Fruit fly (Drosophila melanogaster) whole organism, prepupa: ENCODE measurements around the gene CG12446.

Experiments
- Blimp-1 ChIP-seq: fragments of 200-800 bp; sonication (Bioruptor generic); optimal IDR thresholded peaks from 3 replicates; lab custom pipeline; 2017; ENCODE audit warnings: missing biosample characterization, missing genetic modification characterization, mild to moderate bottlenecking, moderate library complexity, missing genetic modification reagents
- CG10631 ChIP-seq: fragments of 200-800 bp; sonication (Bioruptor generic); optimal IDR thresholded peaks from 2 replicates; lab custom pipeline; 2016; ENCODE audit warnings: missing biosample characterization, missing genetic modification characterization
- CG10669 ChIP-seq: fragments of 200-800 bp; sonication (Bioruptor generic); optimal IDR thresholded peaks from 3 replicates; lab custom pipeline; 2018; ENCODE audit warnings: missing biosample characterization, mild to moderate bottlenecking, missing genetic modification characterization, moderate library complexity
- CG11294 ChIP-seq: fragments of 200-800 bp; sonication (Bioruptor generic); IDR thresholded peaks from 2 replicates; pipeline ENCODE4 v1.3.6; 2022; ENCODE audit warnings: missing biosample characterization, missing genetic modification characterization
- CG11902 ChIP-seq: fragments of 200-800 bp; sonication (Bioruptor generic); optimal IDR thresholded peaks from 3 replicates; lab custom pipeline; 2016; ENCODE audit warnings: missing biosample characterization, missing genetic modification characterization
- CG16779 ChIP-seq: fragments of 200-800 bp; sonication (Bioruptor generic); optimal IDR thresholded peaks from 3 replicates; lab custom pipeline; 2017; ENCODE audit warnings: missing biosample characterization, mild to moderate bottlenecking, missing genetic modification characterization
- CG3032 ChIP-seq: fragments of 200-800 bp; optimal IDR thresholded peaks from 2 replicates; lab custom pipeline; 2019; ENCODE audit warnings: missing biosample characterization, mild to moderate bottlenecking, missing genetic modification characterization, moderate library complexity
- CG31627 ChIP-seq: fragments of 200-800 bp; sonication (Bioruptor generic); optimal IDR thresholded peaks from 3 replicates; lab custom pipeline; 2016; ENCODE audit warnings: missing biosample characterization, missing genetic modification characterization
- CG34406 ChIP-seq: fragments of 200-800 bp; sonication (Bioruptor generic); optimal IDR thresholded peaks from 3 replicates; lab custom pipeline; 2016; ENCODE audit warnings: missing biosample characterization, missing genetic modification characterization
- CG3919 ChIP-seq: fragments of 200-800 bp; sonication (Bioruptor generic); optimal IDR thresholded peaks from 3 replicates; lab custom pipeline; 2016; ENCODE audit warnings: missing biosample characterization, missing genetic modification characterization
- CG4318 ChIP-seq: fragments of 200-800 bp; sonication (Bioruptor generic); optimal IDR thresholded peaks from 3 replicates; lab custom pipeline; 2017; ENCODE audit warnings: missing biosample characterization, mild to moderate bottlenecking, missing genetic modification characterization
- CG6163 ChIP-seq: fragments of 200-800 bp; sonication (Bioruptor generic); IDR thresholded peaks from 3 replicates; pipeline ENCODE4 v1.3.6; 2022; ENCODE audit warnings: missing biosample characterization, missing genetic modification characterization
- CG6276 ChIP-seq: fragments of 200-800 bp; sonication (Bioruptor generic); optimal IDR thresholded peaks from 2 replicates; lab custom pipeline; 2017; ENCODE audit warnings: missing biosample characterization, mild to moderate bottlenecking, missing genetic modification characterization
- CG6792 ChIP-seq: fragments of 200-800 bp; sonication (Bioruptor generic); optimal IDR thresholded peaks from 3 replicates; lab custom pipeline; 2016; ENCODE audit warnings: missing biosample characterization, missing genetic modification characterization
- CG6808 ChIP-seq: fragments of 200-800 bp; sonication (Bioruptor generic); optimal IDR thresholded peaks from 3 replicates; lab custom pipeline; 2017; ENCODE audit warnings: missing biosample characterization, missing genetic modification characterization, mild to moderate bottlenecking, moderate library complexity, missing genetic modification reagents
- CG6854 ChIP-seq: fragments of 200-800 bp; sonication (Bioruptor generic); optimal IDR thresholded peaks from 2 replicates; lab custom pipeline; 2017; ENCODE audit warnings: missing biosample characterization, mild to moderate bottlenecking, missing genetic modification characterization
- CG7368 ChIP-seq: fragments of 200-800 bp; sonication (Bioruptor generic); optimal IDR thresholded peaks from 3 replicates; lab custom pipeline; 2016; ENCODE audit warnings: missing biosample characterization, missing genetic modification characterization
- CG8319 ChIP-seq: fragments of 200-800 bp; sonication (Bioruptor generic); optimal IDR thresholded peaks from 3 replicates; lab custom pipeline; 2016; ENCODE audit warnings: missing biosample characterization, missing genetic modification characterization
- CG8632 ChIP-seq: fragments of 200-800 bp; sonication (Bioruptor generic); optimal IDR thresholded peaks from 3 replicates; lab custom pipeline; 2016; ENCODE audit warnings: missing biosample characterization, missing genetic modification characterization
- CG9139 ChIP-seq: fragments of 200-800 bp; sonication (Bioruptor generic); optimal IDR thresholded peaks from 3 replicates; lab custom pipeline; 2017; ENCODE audit warnings: missing biosample characterization, mild to moderate bottlenecking, missing genetic modification characterization
- Eip75B ChIP-seq: fragments of 200-800 bp; sonication (Bioruptor generic); optimal IDR thresholded peaks from 3 replicates; lab custom pipeline; 2016; ENCODE audit warnings: missing biosample characterization, missing genetic modification characterization
- Eip78C ChIP-seq: fragments of 200-800 bp; sonication (Bioruptor generic); peaks from one replicate; lab custom pipeline; 2016; ENCODE audit warnings: missing biosample characterization, missing genetic modification characterization
- Eip93F ChIP-seq: fragments of 200-800 bp; sonication (Bioruptor generic); optimal IDR thresholded peaks from 2 replicates; lab custom pipeline; 2016; ENCODE audit warnings: missing biosample characterization, mild to moderate bottlenecking, missing genetic modification characterization
- Ets21C ChIP-seq: fragments of 200-800 bp; sonication (Bioruptor generic); optimal IDR thresholded peaks from 3 replicates; lab custom pipeline; 2016; ENCODE audit warnings: missing biosample characterization, missing genetic modification characterization
- Ets96B ChIP-seq: fragments of 200-800 bp; optimal IDR thresholded peaks from 2 replicates; lab custom pipeline; 2019; ENCODE audit warnings: missing biosample characterization, mild to moderate bottlenecking, missing genetic modification characterization, moderate library complexity
- Hr39 ChIP-seq: fragments of 200-800 bp; sonication (Bioruptor generic); optimal IDR thresholded peaks from 2 replicates; lab custom pipeline; 2016; ENCODE audit warnings: missing biosample characterization, missing genetic modification characterization
- Hr4 ChIP-seq: fragments of 200-800 bp; sonication (Bioruptor generic); optimal IDR thresholded peaks from 3 replicates; lab custom pipeline; 2016; ENCODE audit warnings: missing biosample characterization, missing genetic modification characterization
- Lpt ChIP-seq: fragments of 200-800 bp; sonication (Bioruptor generic); optimal IDR thresholded peaks from 3 replicates; lab custom pipeline; 2016; ENCODE audit warnings: missing biosample characterization, missing genetic modification characterization
- Smox ChIP-seq: fragments of 200-800 bp; sonication (Bioruptor generic); optimal IDR thresholded peaks from 3 replicates; lab custom pipeline; 2016; ENCODE audit warnings: missing biosample characterization, missing genetic modification characterization
- Sox102F ChIP-seq: fragments of 200-800 bp; sonication (Bioruptor generic); optimal IDR thresholded peaks from 2 replicates; lab custom pipeline; 2016; ENCODE audit warnings: missing biosample characterization, mild to moderate bottlenecking, missing genetic modification characterization
- Sox14 ChIP-seq: fragments of 200-800 bp; sonication (Bioruptor generic); optimal IDR thresholded peaks from 3 replicates; lab custom pipeline; 2016; ENCODE audit warnings: missing biosample characterization, missing genetic modification characterization
- achi ChIP-seq: fragments of 200-800 bp; sonication (Bioruptor generic); optimal IDR thresholded peaks from 3 replicates; lab custom pipeline; 2016; ENCODE audit warnings: missing biosample characterization, missing genetic modification characterization
- cyc ChIP-seq: fragments of 200-800 bp; sonication (Bioruptor generic); optimal IDR thresholded peaks from 3 replicates; lab custom pipeline; 2016; ENCODE audit warnings: missing biosample characterization, missing genetic modification characterization
- dac ChIP-seq: fragments of 200-800 bp; sonication (Bioruptor generic); optimal IDR thresholded peaks from 2 replicates; lab custom pipeline; 2017; ENCODE audit warnings: missing biosample characterization, mild to moderate bottlenecking, missing genetic modification characterization
- dsx ChIP-seq: fragments of 200-800 bp; optimal IDR thresholded peaks from 3 replicates; lab custom pipeline; 2019; ENCODE audit warnings: missing biosample characterization, mild to moderate bottlenecking, missing genetic modification characterization, moderate library complexity; ENCODE audit not compliant: poor library complexity, severe bottlenecking
- eg ChIP-seq: fragments of 200-800 bp; sonication (Bioruptor generic); IDR thresholded peaks from 3 replicates; pipeline ENCODE4 v1.3.6; 2022; ENCODE audit warnings: missing biosample characterization, missing genetic modification characterization
- esn ChIP-seq: fragments of 200-800 bp; sonication (Bioruptor generic); optimal IDR thresholded peaks from 2 replicates; lab custom pipeline; 2016; ENCODE audit warnings: missing biosample characterization, mild to moderate bottlenecking, missing genetic modification characterization, moderate library complexity
- fd59A ChIP-seq: fragments of 200-800 bp; sonication (Bioruptor generic); optimal IDR thresholded peaks from 2 replicates; lab custom pipeline; 2017; ENCODE audit warnings: missing biosample characterization, mild to moderate bottlenecking, missing genetic modification characterization, missing genetic modification reagents
- fd85E ChIP-seq: fragments of 200-800 bp; sonication (Bioruptor generic); optimal IDR thresholded peaks from 3 replicates; lab custom pipeline; 2016; ENCODE audit warnings: missing biosample characterization, missing genetic modification characterization
- fkh ChIP-seq: fragments of 200-800 bp; sonication (Bioruptor generic); optimal IDR thresholded peaks from 3 replicates; lab custom pipeline; 2017; ENCODE audit warnings: missing biosample characterization, mild to moderate bottlenecking, missing genetic modification characterization, moderate library complexity
- lz ChIP-seq: fragments of 200-800 bp; sonication (Bioruptor generic); optimal IDR thresholded peaks from 3 replicates; lab custom pipeline; 2016; ENCODE audit warnings: missing biosample characterization, missing genetic modification characterization
- net ChIP-seq: fragments of 200-800 bp; sonication (Bioruptor generic); optimal IDR thresholded peaks from 3 replicates; lab custom pipeline; 2016; ENCODE audit warnings: missing biosample characterization, missing genetic modification characterization
- pdm3 ChIP-seq: fragments of 200-800 bp; sonication (Bioruptor generic); optimal IDR thresholded peaks from 3 replicates; lab custom pipeline; 2016; ENCODE audit warnings: missing biosample characterization, missing genetic modification characterization
- salr ChIP-seq, 2 experiments: fragments of 200-800 bp; sonication (Bioruptor generic); optimal IDR thresholded peaks; 3 replicates each; lab custom pipeline; 2016 to 2018; ENCODE audit warnings: missing biosample characterization in 2 of 2, missing genetic modification characterization in 2 of 2, mild to moderate bottlenecking in 1 of 2
- ss ChIP-seq, 2 experiments: fragments of 200-800 bp; sonication (Bioruptor generic); optimal IDR thresholded peaks; 2 replicates in 1 of 2; 3 replicates in 1 of 2; lab custom pipeline; 2017 to 2018; ENCODE audit warnings: mild to moderate bottlenecking in 2 of 2, missing biosample characterization in 2 of 2, missing genetic modification characterization in 2 of 2, moderate library complexity in 1 of 2
- svp ChIP-seq: fragments of 200-800 bp; sonication (Bioruptor generic); peaks from one replicate; lab custom pipeline; 2016; ENCODE audit warnings: missing biosample characterization, missing genetic modification characterization
- vri ChIP-seq: fragments of 200-800 bp; sonication (Bioruptor generic); optimal IDR thresholded peaks from 3 replicates; lab custom pipeline; 2016; ENCODE audit warnings: missing biosample characterization, mild to moderate bottlenecking, missing genetic modification characterization

CG12446 gene

DNA sequence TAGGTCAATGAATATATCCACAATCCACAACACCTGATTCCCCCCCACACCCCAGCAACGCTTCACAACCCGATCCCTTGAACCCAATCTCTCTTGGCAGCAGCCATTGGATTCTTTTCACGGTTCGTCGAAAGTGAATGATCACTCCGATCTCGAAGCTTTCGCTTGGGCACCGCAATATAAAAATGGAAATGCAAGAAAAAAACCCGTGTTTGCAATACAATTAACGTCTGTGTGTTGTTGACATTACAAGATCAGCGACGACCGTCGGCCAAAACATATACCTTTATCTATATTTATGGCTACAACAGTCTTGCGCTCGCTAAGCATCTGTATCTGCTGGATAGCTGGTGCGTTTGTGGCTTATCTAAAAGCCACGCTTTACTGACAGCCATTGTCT, 25.6 kb upstream of the CG12446 start (continued):
- TF ChIP-seq Sox14 (GFP tag; lab: Kevin White, UChicago), result no peak
- no peak for TF ChIP-seq eg (GFP tag; lab: Robert Waterston, UW)
- no peak for TF ChIP-seq net
- TF ChIP-seq CG6163 (GFP tag; lab: Robert Waterston, UW), result peak; percentile 56; the same call in 1 of the 3 replicates
- no peak for TF ChIP-seq Eip93F (GFP tag; lab: Kevin White, UChicago)
- TF ChIP-seq Lpt, result no peak

DNA sequence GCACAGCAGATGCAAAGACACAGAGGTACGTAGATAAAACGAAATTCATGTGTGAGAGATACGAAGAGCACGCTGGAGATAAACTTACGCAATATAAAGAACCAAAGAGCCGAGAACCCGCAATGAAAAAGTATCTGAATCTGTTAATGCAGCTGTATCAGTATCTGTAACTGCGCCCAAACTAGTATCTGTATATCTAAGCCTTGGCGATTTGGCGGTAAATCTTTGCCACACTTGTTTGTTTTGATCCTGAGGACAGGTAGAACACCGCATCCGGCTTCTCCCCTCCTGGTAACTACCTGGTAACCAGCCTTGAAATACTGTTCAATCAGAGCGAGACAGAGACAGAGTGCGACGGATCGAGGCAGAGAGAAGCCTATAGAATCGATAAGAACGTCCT, 24.7 kb upstream of the CG12446 start:
- no peak for TF ChIP-seq CG8319 (GFP tag; lab: Kevin White, UChicago)
- TF ChIP-seq Sox14 (GFP tag; lab: Kevin White, UChicago), result no peak
- no peak for TF ChIP-seq net
- TF ChIP-seq Ets21C (GFP tag; lab: Kevin White, UChicago), result no peak
- no peak for TF ChIP-seq cyc (GFP tag; lab: Kevin White, UChicago)
- no peak for TF ChIP-seq CG3032 (tag; lab: Kevin White, UChicago)
- TF ChIP-seq Eip78C (GFP tag; lab: Kevin White, UChicago), result no peak
- TF ChIP-seq eg (GFP tag; lab: Robert Waterston, UW), result no peak
- TF ChIP-seq dsx (GFP tag; lab: Kevin White, UChicago), result no peak
- no peak for TF ChIP-seq Sox102F (GFP tag; lab: Kevin White, UChicago)
- TF ChIP-seq fd59A (GFP tag; lab: Kevin White, UChicago), result no peak
- TF ChIP-seq Eip93F (GFP tag; lab: Kevin White, UChicago), result no peak
- no peak for TF ChIP-seq CG10669 (GFP tag; lab: Kevin White, UChicago)
- TF ChIP-seq vri, result no peak
- no peak for TF ChIP-seq fd85E (GFP tag; lab: Kevin White, UChicago)
- no peak for TF ChIP-seq CG7368 (GFP tag; lab: Kevin White, UChicago)
- no peak for TF ChIP-seq dac (GFP tag; lab: Kevin White, UChicago)
- TF ChIP-seq CG6792 (GFP tag; lab: Kevin White, UChicago), result no peak
- TF ChIP-seq pdm3, result no peak
- no peak for TF ChIP-seq achi (GFP tag; lab: Kevin White, UChicago)

DNA sequence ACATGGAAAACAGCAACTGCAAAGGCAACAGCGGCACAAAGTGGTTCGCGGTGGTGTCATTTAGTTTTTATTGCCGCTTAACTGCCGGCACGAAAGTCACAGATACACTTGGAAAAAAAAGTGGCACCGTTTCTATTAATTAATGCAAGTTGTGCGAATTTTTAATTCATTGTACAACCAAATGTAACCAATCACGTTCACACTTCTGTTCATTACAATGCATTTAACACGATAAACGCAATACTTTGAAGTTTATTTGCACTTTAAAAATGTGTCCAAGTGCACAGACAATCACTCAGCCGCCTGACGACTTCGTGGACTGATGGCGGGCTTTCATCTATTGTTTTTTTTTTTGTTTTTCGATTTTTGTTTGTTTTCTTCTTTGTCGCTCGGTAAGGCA, 21.8 kb upstream of the CG12446 start:
- peak; percentile 60 for TF ChIP-seq Hr39 (GFP tag; lab: Kevin White, UChicago)
- TF ChIP-seq Ets21C (GFP tag; lab: Kevin White, UChicago), result peak; percentile 30
- peak; percentile 76 for TF ChIP-seq Sox14 (GFP tag; lab: Kevin White, UChicago)
- peak; percentile 82 for TF ChIP-seq CG6276 (GFP tag; lab: Kevin White, UChicago)
- peak; percentile 68 for TF ChIP-seq CG8632
- peak; percentile 86 for TF ChIP-seq net
- peak; percentile 11 for TF ChIP-seq fd85E (GFP tag; lab: Kevin White, UChicago)
- TF ChIP-seq svp, result peak; percentile 78
- TF ChIP-seq Hr4 (GFP tag; lab: Kevin White, UChicago), result peak; percentile 91
- peak; percentile 82 for TF ChIP-seq CG10631 (GFP tag; lab: Kevin White, UChicago)
- TF ChIP-seq CG8319 (GFP tag; lab: Kevin White, UChicago), result peak; percentile 49
- TF ChIP-seq lz (GFP tag; lab: Kevin White, UChicago), result peak; percentile 63
- TF ChIP-seq CG6808 (GFP tag; lab: Kevin White, UChicago), result peak; percentile 42
- TF ChIP-seq esn (GFP tag; lab: Kevin White, UChicago), result peak; percentile 57
- TF ChIP-seq CG34406, result peak; percentile 69
- TF ChIP-seq Sox102F (GFP tag; lab: Kevin White, UChicago), result peak; percentile 54
- peak; percentile 61 for TF ChIP-seq CG11294 (GFP tag; lab: Robert Waterston, UW)
- TF ChIP-seq eg (GFP tag; lab: Robert Waterston, UW), result peak; percentile 93
- TF ChIP-seq CG16779 (tag; lab: Kevin White, UChicago), result peak; percentile 54
- TF ChIP-seq Eip75B (GFP tag; lab: Kevin White, UChicago), result peak; percentile 72
- peak; percentile 55 for TF ChIP-seq Smox (GFP tag; lab: Kevin White, UChicago)
- peak; percentile 93 for TF ChIP-seq Eip78C (GFP tag; lab: Kevin White, UChicago)
- TF ChIP-seq Blimp-1 (GFP tag; lab: Kevin White, UChicago), result no peak
- TF ChIP-seq ss (GFP tag; optimal IDR thresholded peaks at IDR 0.05; lab: Kevin White, UChicago), result peak; percentile 10 to 35
- peak; percentile 53 for TF ChIP-seq CG11902
- peak; percentile 85 for TF ChIP-seq CG4318 (GFP tag; lab: Kevin White, UChicago)
- TF ChIP-seq CG9139, result no peak
- peak; percentile 69 for TF ChIP-seq Ets96B (tag; lab: Kevin White, UChicago)
- peak; percentile 74 to 77 for TF ChIP-seq salr (GFP tag; optimal IDR thresholded peaks at IDR 0.05; lab: Kevin White, UChicago)
- peak; percentile 82 for TF ChIP-seq CG3919
- peak; percentile 60 for TF ChIP-seq CG31627 (GFP tag; lab: Kevin White, UChicago)
- TF ChIP-seq dsx (GFP tag; lab: Kevin White, UChicago), result peak; percentile 23
- no peak for TF ChIP-seq CG6854 (GFP tag; lab: Kevin White, UChicago)
- peak; percentile 4 for TF ChIP-seq fkh (GFP tag; lab: Kevin White, UChicago)
